Worm (Caenorhabditis elegans): ENCODE data around the gene srd-55.

srd-55 gene

DNA sequence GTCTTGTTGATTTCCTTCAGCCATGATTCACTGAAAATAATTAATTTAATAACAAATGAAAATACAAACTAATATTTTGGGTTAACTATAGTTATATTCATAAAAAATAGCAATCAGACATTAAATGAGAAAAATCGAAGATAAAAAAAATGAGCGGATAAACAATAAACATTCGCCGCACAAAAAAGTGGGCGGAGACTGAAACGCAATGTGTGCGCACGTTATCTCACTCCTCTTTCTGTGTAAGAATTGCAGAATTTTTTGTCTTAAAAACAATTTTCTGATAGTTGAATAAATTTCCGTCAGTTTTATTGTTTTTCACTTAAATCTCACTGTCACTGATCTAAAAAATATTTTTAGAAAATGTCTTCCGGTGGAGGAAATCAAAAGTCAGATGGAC is 34.1 kb upstream of the srd-55 start, which contains the start of the genes mtch-1 and rpb-4 (continued):
- TF ChIP-seq nhr-80 (tag; optimal IDR thresholded peaks at IDR 0.05) (peak; percentile 19), F57A8.1 (GFP tag; optimal IDR thresholded peaks at IDR 0.05) (no peak), pbrm-1 (GFP tag; IDR thresholded peaks at IDR 0.05) (no peak), cebp-1 (GFP tag; IDR thresholded peaks at IDR 0.05) (no peak), cebp-1 (tag; optimal IDR thresholded peaks at IDR 0.05) (no peak), hlh-26 (GFP tag; conservative IDR thresholded peaks at IDR 0.05) (no peak), ztf-18 (tag; optimal IDR thresholded peaks at IDR 0.05) (peak; percentile 12), die-1 (tag; optimal IDR thresholded peaks at IDR 0.05) (no peak), Y79H2A.3 (GFP tag; conservative IDR thresholded peaks at IDR 0.05) (no peak), attf-5 (GFP tag; optimal IDR thresholded peaks at IDR 0.05) (peak; percentile 13), hsf-1 (GFP tag; IDR thresholded peaks at IDR 0.05) (no peak), snpc-1.1 (tag; optimal IDR thresholded peaks at IDR 0.05; ENCODE audit: insufficient read depth) (peak; percentile 44)

DNA sequence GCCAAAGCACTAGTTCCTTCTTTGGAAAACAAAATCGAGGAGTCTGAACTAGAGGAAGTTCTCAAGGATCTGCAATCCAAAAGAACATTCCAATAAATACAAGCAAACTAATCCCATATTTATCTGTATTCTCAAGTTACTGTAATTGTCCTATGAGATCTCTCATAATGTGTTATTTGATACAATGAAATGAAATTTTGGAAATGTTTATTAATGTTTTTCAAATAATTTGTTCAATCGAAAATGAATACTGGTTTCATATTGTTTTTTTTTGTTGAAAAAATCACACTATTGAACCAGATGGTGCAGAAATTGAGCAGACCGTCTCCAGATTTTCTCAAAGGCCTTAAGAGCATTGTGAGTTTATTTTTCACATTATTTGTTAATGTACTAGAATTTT is 33.3 kb upstream of the srd-55 start, which contains the start of gene F43E2.1:
Gene F43E2.1, plus strand, starts transcription at position 301 of the 400 bp plus-strand sequence.
- TF ChIP-seq hmg-1.2 (GFP tag; IDR thresholded peaks at IDR 0.05) (no peak), attf-3 (GFP tag; conservative IDR thresholded peaks at IDR 0.05) (no peak), tbx-9 (tag; optimal IDR thresholded peaks at IDR 0.05; ENCODE audit: borderline replicate concordance) (no peak), mel-28 (tag; optimal IDR thresholded peaks at IDR 0.05; ENCODE audit: borderline replicate concordance) (no peak), Y53G8AR.9 (GFP tag; conservative IDR thresholded peaks at IDR 0.05) (no peak), snpc-4 (GFP tag; optimal IDR thresholded peaks at IDR 0.05) (no peak), snpc-4 (tag; optimal IDR thresholded peaks at IDR 0.05) (no peak), unc-62 (GFP tag; optimal IDR thresholded peaks at IDR 0.05) (no peak), ceh-27 (GFP tag; optimal IDR thresholded peaks at IDR 0.05) (no peak), atf-7 (tag; optimal IDR thresholded peaks at IDR 0.05) (no peak), tlf-1 (GFP tag; optimal IDR thresholded peaks at IDR 0.05) (no peak), lin-40 (tag; optimal IDR thresholded peaks at IDR 0.05) (no peak), lin-54 (GFP tag; optimal IDR thresholded peaks at IDR 0.05) (no peak), F57A8.1 (GFP tag; optimal IDR thresholded peaks at IDR 0.05) (no peak), nfya-2 (GFP tag; IDR thresholded peaks at IDR 0.05) (no peak), pha-4 (tag; optimal IDR thresholded peaks at IDR 0.05) (no peak), unc-130 (GFP tag; optimal IDR thresholded peaks at IDR 0.05) (no peak), madf-10 (tag; optimal IDR thresholded peaks at IDR 0.05) (no peak), F10E7.11 (tag; optimal IDR thresholded peaks at IDR 0.05) (no peak), aptf-3 (GFP tag; IDR thresholded peaks at IDR 0.05) (no peak)

DNA sequence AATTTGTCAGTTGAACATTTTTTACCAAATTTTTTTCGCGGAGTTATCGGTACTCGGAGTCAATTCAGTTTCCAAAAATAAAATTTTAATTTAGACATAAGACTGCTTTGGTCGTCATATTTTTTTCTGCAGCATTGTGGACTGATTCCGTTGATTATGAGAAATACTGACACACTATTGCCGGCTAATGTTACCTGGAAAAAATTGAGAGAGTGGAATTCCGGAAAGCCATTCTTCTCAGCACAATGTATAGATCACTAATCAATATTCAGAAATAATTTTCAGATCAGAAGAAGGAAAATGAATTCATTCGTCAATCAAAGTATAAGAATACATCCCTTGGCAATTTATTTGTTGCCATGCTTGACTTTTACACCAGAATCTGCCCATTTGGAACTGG is 29.3 kb upstream of the srd-55 start, which contains the start of gene C07D10.6:
Gene C07D10.6, plus strand, starts transcription at position 301 of the 400 bp plus-strand sequence.
- no peak for TF ChIP-seq dox-1 (GFP tag; IDR thresholded peaks at IDR 0.05)
- no peak for TF ChIP-seq hsf-1 (GFP tag; IDR thresholded peaks at IDR 0.05)
- TF ChIP-seq akir-1 (GFP tag; optimal IDR thresholded peaks at IDR 0.05) = no peak
- TF ChIP-seq tlf-1 (GFP tag; optimal IDR thresholded peaks at IDR 0.05) = no peak
- TF ChIP-seq ets-4 (GFP tag; optimal IDR thresholded peaks at IDR 0.05) = no peak
- TF ChIP-seq cebp-1 (GFP tag; IDR thresholded peaks at IDR 0.05) = no peak
- TF ChIP-seq cebp-1 (tag; optimal IDR thresholded peaks at IDR 0.05) = no peak

DNA sequence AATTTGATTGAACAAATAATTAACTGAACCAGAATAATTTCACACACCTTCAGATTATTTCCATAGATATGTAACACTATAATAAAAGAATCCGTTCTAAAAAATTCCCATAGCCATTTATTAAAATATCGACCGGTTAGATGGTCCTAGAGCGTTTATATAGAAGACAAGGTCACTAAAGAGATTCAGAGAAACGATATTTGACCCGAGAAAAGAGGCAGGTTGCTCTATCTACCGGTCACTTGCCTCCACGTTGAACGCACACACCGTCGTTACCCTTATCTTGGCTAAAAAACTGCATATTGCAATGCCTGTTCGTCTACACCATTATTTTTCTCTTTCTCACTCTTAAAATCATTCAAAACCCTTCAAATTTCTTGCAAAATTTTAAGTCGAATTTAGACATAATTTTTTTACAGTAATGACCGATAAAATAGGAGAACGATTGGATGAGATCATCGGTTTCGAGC is 27.1 kb upstream of the srd-55 start, which contains the start of gene C07D10.5:
Gene C07D10.5, plus strand, starts transcription at position 420 of the 470 bp plus-strand sequence.
- TF ChIP-seq F57A8.1 (GFP tag; optimal IDR thresholded peaks at IDR 0.05) (no peak), somi-1 (GFP tag; optimal IDR thresholded peaks at IDR 0.05) (no peak), zfh-2 (GFP tag; conservative IDR thresholded peaks at IDR 0.05) (no peak)

Data from whole organism, young adult.